Worm (Caenorhabditis elegans): ENCODE results near the gene B0507.6.

The B0507.6 gene

ce11 chrV:8799293-8799812 lies 53.4 kb downstream of the B0507.6 start:
- TF ChIP-seq blmp-1 (tag; optimal IDR thresholded peaks at IDR 0.05) (peak; percentile 30), lir-3 (tag; optimal IDR thresholded peaks at IDR 0.05; ENCODE audit: poor library complexity) (no peak), isw-1 (GFP tag; IDR thresholded peaks at IDR 0.05) (no peak), lin-35 (GFP tag; optimal IDR thresholded peaks at IDR 0.05) (no peak), lin-14 (GFP tag; optimal IDR thresholded peaks at IDR 0.05) (peak; percentile 30), lsy-2 (tag; optimal IDR thresholded peaks at IDR 0.05) (peak in 1 of 2 experiments; percentile 13)

Data from whole organism, L1 larva.